Worm (Caenorhabditis elegans) whole organism, L1 larva: ENCODE results near the gene mltn-3.

ENCODE experiments used
- C04F5.9 ChIP-seq: sonication (generic microtip); optimal IDR thresholded peaks from 2 replicates; lab custom pipeline; 2016; ENCODE audit warnings: missing genetic modification characterization, missing compliant biosample characterization
- C16A3.4 ChIP-seq: fragments of 150-350 bp; optimal IDR thresholded peaks from 2 replicates; lab custom pipeline; 2014; ENCODE audit warnings: missing biosample characterization, missing genetic modification characterization
- C34B4.2 ChIP-seq: sonication (generic microtip); optimal IDR thresholded peaks from 2 replicates; lab custom pipeline; 2017; ENCODE audit warnings: mild to moderate bottlenecking, missing genetic modification characterization, missing compliant biosample characterization
- Y116A8C.19 ChIP-seq: sonication (generic microtip); optimal IDR thresholded peaks from 2 replicates; lab custom pipeline; 2016; ENCODE audit warnings: missing compliant biosample characterization, missing genetic modification characterization, borderline replicate concordance
- alr-1 ChIP-seq: fragments of 200-800 bp; sonication (Bioruptor generic); optimal IDR thresholded peaks from 2 replicates; lab custom pipeline; 2018; ENCODE audit warnings: borderline replicate concordance, mild to moderate bottlenecking, missing genetic modification characterization, missing compliant biosample characterization
- aly-2 ChIP-seq: fragments of 150-350 bp; optimal IDR thresholded peaks from 2 replicates; lab custom pipeline; 2014; ENCODE audit warnings: missing biosample characterization, missing genetic modification characterization
- ama-1 ChIP-seq: fragments of 150-350 bp; optimal IDR thresholded peaks from 2 replicates; lab custom pipeline; 2014
- ceh-63 ChIP-seq: fragments of 200-800 bp; sonication (Bioruptor generic); optimal IDR thresholded peaks from 2 replicates; lab custom pipeline; 2018; ENCODE audit warnings: mild to moderate bottlenecking, missing genetic modification characterization, missing compliant biosample characterization
- ceh-8 ChIP-seq: fragments of 200-800 bp; sonication (Bioruptor generic); optimal IDR thresholded peaks from 2 replicates; lab custom pipeline; 2018; ENCODE audit warnings: mild to moderate bottlenecking, missing genetic modification characterization, moderate library complexity, missing compliant biosample characterization
- ceh-88 ChIP-seq: fragments of 200-800 bp; sonication (Bioruptor generic); IDR thresholded peaks from 2 replicates; pipeline ENCODE4 v1.3.6; 2022; ENCODE audit warnings: missing genetic modification characterization, missing compliant biosample characterization
- ceh-90 ChIP-seq: sonication (generic microtip); optimal IDR thresholded peaks from 2 replicates; lab custom pipeline; 2016; ENCODE audit warnings: missing genetic modification characterization, missing compliant biosample characterization
- dsc-1 ChIP-seq: sonication (generic microtip); optimal IDR thresholded peaks from 2 replicates; lab custom pipeline; 2016; ENCODE audit warnings: mild to moderate bottlenecking, missing genetic modification characterization, missing compliant biosample characterization
- efl-1 ChIP-seq, 4 experiments: fragments of 150-350 bp; optimal IDR thresholded peaks in 3 of 4; peaks in 1 of 4; 1 replicate in 1 of 4; 2 replicates in 3 of 4; lab custom pipeline; 2014; ENCODE audit warnings: missing biosample characterization in 2 of 4, missing genetic modification characterization in 2 of 4, missing genetic modification reagents in 2 of 4
- efl-3 ChIP-seq: fragments of 200-800 bp; sonication (Bioruptor generic); optimal IDR thresholded peaks from 2 replicates; lab custom pipeline; 2018; ENCODE audit warnings: mild to moderate bottlenecking, missing genetic modification characterization, missing compliant biosample characterization
- egl-13 ChIP-seq: sonication (generic microtip); optimal IDR thresholded peaks from 2 replicates; lab custom pipeline; 2016; ENCODE audit warnings: missing genotype, missing genetic modification reagents, missing genetic modification characterization, missing compliant biosample characterization
- elt-3 ChIP-seq, 6 experiments: fragments of 150-350 bp in 1 of 6; sonication (generic microtip); optimal IDR thresholded peaks; 2 replicates each; lab custom pipeline; 2017 to 2018; ENCODE audit warnings: missing biosample characterization in 6 of 6, missing genetic modification characterization in 6 of 6, inconsistent platforms in 1 of 6
- ets-5 ChIP-seq: fragments of 200-800 bp; sonication (Bioruptor generic); IDR thresholded peaks from 2 replicates; pipeline ENCODE4 v1.3.6; 2022; ENCODE audit warnings: missing genetic modification characterization, missing compliant biosample characterization
- fkh-10 ChIP-seq: sonication (generic microtip); optimal IDR thresholded peaks from 2 replicates; lab custom pipeline; 2017; ENCODE audit warnings: missing biosample characterization, missing genetic modification reagents, missing genetic modification characterization
- fkh-8 ChIP-seq: sonication (generic microtip); optimal IDR thresholded peaks from 2 replicates; lab custom pipeline; 2016; ENCODE audit warnings: mild to moderate bottlenecking, missing genetic modification characterization, missing compliant biosample characterization
- irx-1 ChIP-seq: sonication (generic microtip); optimal IDR thresholded peaks from 2 replicates; lab custom pipeline; 2016; ENCODE audit warnings: missing genetic modification characterization, missing compliant biosample characterization
- isw-1 ChIP-seq: fragments of 200-800 bp; sonication (Bioruptor generic); IDR thresholded peaks from 2 replicates; pipeline ENCODE4 v1.3.6; 2022; ENCODE audit warnings: missing genetic modification characterization, missing compliant biosample characterization
- jun-1 ChIP-seq: fragments of 150-350 bp; optimal IDR thresholded peaks from 2 replicates; lab custom pipeline; 2014; ENCODE audit warnings: missing biosample characterization, missing genetic modification reagents, missing genetic modification characterization
- lin-35 ChIP-seq, 2 experiments: fragments of 150-350 bp; optimal IDR thresholded peaks; 2 replicates each; lab custom pipeline; 2014; ENCODE audit warnings: missing biosample characterization in 2 of 2, missing genetic modification characterization in 2 of 2, missing genetic modification reagents in 2 of 2
- lir-3 ChIP-seq: sonication (generic microtip); optimal IDR thresholded peaks from 2 replicates; lab custom pipeline; 2016; ENCODE audit warnings: mild to moderate bottlenecking, missing genetic modification characterization, moderate library complexity, missing compliant biosample characterization; ENCODE audit not compliant: poor library complexity
- mab-9 ChIP-seq: fragments of 200-800 bp; sonication (Bioruptor generic); IDR thresholded peaks from 2 replicates; pipeline ENCODE4 v1.3.6; 2022; ENCODE audit warnings: missing genetic modification reagents, missing genetic modification characterization, missing compliant biosample characterization
- mep-1 ChIP-seq: fragments of 150-350 bp; optimal IDR thresholded peaks from 2 replicates; lab custom pipeline; 2014; ENCODE audit warnings: missing biosample characterization, missing genetic modification characterization
- nhr-11 ChIP-seq: fragments of 150-350 bp; optimal IDR thresholded peaks from 2 replicates; lab custom pipeline; 2014; ENCODE audit warnings: missing biosample characterization, missing genetic modification characterization
- nhr-12 ChIP-seq: sonication (generic microtip); optimal IDR thresholded peaks from 2 replicates; lab custom pipeline; 2017; ENCODE audit warnings: missing biosample characterization, missing genetic modification characterization
- nhr-47 ChIP-seq: sonication (generic microtip); optimal IDR thresholded peaks from 2 replicates; lab custom pipeline; 2016; ENCODE audit warnings: mild to moderate bottlenecking, missing genetic modification characterization, moderate library complexity, missing compliant biosample characterization
- nhr-76 ChIP-seq: sonication (generic microtip); optimal IDR thresholded peaks from 2 replicates; lab custom pipeline; 2017; ENCODE audit warnings: missing biosample characterization, missing genetic modification characterization
- nhr-77 ChIP-seq: fragments of 150-350 bp; optimal IDR thresholded peaks from 2 replicates; lab custom pipeline; 2014; ENCODE audit warnings: missing biosample characterization, missing genetic modification characterization
- nhr-84 ChIP-seq: sonication (generic microtip); optimal IDR thresholded peaks from 2 replicates; lab custom pipeline; 2017; ENCODE audit warnings: missing biosample characterization, missing genetic modification characterization
- nhr-85 ChIP-seq: sonication (generic microtip); peaks from one replicate; lab custom pipeline; 2016; ENCODE audit warnings: missing genetic modification characterization, inconsistent platforms, missing compliant biosample characterization
- nhr-90 ChIP-seq: sonication (generic microtip); optimal IDR thresholded peaks from 2 replicates; lab custom pipeline; 2016; ENCODE audit warnings: mild to moderate bottlenecking, missing genetic modification characterization, missing compliant biosample characterization; ENCODE audit not compliant: poor library complexity
- pax-3 ChIP-seq: fragments of 200-800 bp; sonication (Bioruptor generic); optimal IDR thresholded peaks from 2 replicates; lab custom pipeline; 2018; ENCODE audit warnings: mild to moderate bottlenecking, missing genetic modification characterization, moderate library complexity, missing compliant biosample characterization
- pqm-1 ChIP-seq: sonication (generic microtip); optimal IDR thresholded peaks from 3 replicates; lab custom pipeline; 2017; ENCODE audit warnings: missing biosample characterization, missing genetic modification characterization
- skn-1 ChIP-seq: fragments of 150-350 bp; optimal IDR thresholded peaks from 2 replicates; lab custom pipeline; 2014; ENCODE audit warnings: missing biosample characterization, missing genetic modification characterization
- snu-23 ChIP-seq: sonication (generic microtip); optimal IDR thresholded peaks from 2 replicates; lab custom pipeline; 2016; ENCODE audit warnings: missing genetic modification characterization, missing compliant biosample characterization
- sox-4 ChIP-seq: sonication (generic microtip); optimal IDR thresholded peaks from 2 replicates; lab custom pipeline; 2016; ENCODE audit warnings: missing genetic modification characterization, missing compliant biosample characterization
- sptf-1 ChIP-seq: fragments of 150-350 bp; optimal IDR thresholded peaks from 2 replicates; lab custom pipeline; 2014; ENCODE audit warnings: missing biosample characterization, missing genetic modification characterization
- sup-37 ChIP-seq: fragments of 200-800 bp; sonication (Bioruptor generic); optimal IDR thresholded peaks from 2 replicates; lab custom pipeline; 2018; ENCODE audit warnings: mild to moderate bottlenecking, missing genetic modification characterization, missing compliant biosample characterization
- tlp-1 ChIP-seq: fragments of 150-350 bp; optimal IDR thresholded peaks from 2 replicates; lab custom pipeline; 2014; ENCODE audit warnings: missing biosample characterization, missing genetic modification characterization
- unc-62 ChIP-seq: fragments of 150-350 bp; optimal IDR thresholded peaks from 2 replicates; lab custom pipeline; 2014; ENCODE audit warnings: missing biosample characterization, missing genetic modification reagents, missing genetic modification characterization
- unc-86 ChIP-seq: sonication (generic microtip); optimal IDR thresholded peaks from 2 replicates; lab custom pipeline; 2016; ENCODE audit warnings: missing genetic modification characterization, missing compliant biosample characterization
- unc-98 ChIP-seq: fragments of 200-800 bp; sonication (Bioruptor generic); IDR thresholded peaks from 2 replicates; pipeline ENCODE4 v1.3.6; 2022; ENCODE audit warnings: missing genetic modification characterization, missing compliant biosample characterization
- vab-15 ChIP-seq: sonication (generic microtip); optimal IDR thresholded peaks from 2 replicates; lab custom pipeline; 2017; ENCODE audit warnings: missing genotype, mild to moderate bottlenecking, missing genetic modification characterization, missing compliant biosample characterization
- xbp-1 ChIP-seq: sonication (generic microtip); optimal IDR thresholded peaks from 2 replicates; lab custom pipeline; 2016; ENCODE audit warnings: missing genetic modification characterization, missing compliant biosample characterization
- zag-1 ChIP-seq: fragments of 150-350 bp; optimal IDR thresholded peaks from 2 replicates; lab custom pipeline; 2014; ENCODE audit warnings: missing biosample characterization, missing genetic modification characterization
- ztf-11 ChIP-seq, 2 experiments: sonication (generic microtip); optimal IDR thresholded peaks; 2 replicates each; lab custom pipeline; 2016 to 2017; ENCODE audit warnings: missing genetic modification characterization in 2 of 2, missing biosample characterization in 1 of 2, missing compliant biosample characterization in 1 of 2

The mltn-3 gene

DNA sequence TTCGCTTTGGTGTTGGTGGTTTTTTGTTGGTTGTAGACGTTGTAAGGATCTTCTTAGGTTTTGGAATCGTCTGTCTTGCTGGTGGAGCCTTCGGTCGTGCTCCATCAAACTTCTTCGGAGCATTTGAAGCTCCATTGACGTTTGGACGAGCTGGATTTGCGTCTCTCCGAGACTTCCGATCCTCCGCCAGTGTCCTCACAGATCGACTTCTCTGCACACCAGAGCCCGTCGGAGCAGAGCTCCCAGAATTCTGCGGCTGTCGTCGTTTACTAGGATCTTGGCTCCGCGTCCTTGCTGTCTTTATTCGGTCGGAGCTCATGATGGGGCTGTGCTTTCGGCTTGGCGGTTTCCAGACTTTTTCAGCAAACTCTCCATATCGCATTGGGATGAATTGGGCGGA, 45.4 kb downstream of the mltn-3 start:
- peak; percentile 14 for TF ChIP-seq nhr-85 (tag; lab: Kevin White, UChicago)
- no peak for TF ChIP-seq unc-86 (tag; lab: Kevin White, UChicago)

ce11 chrII:13962319-13962718, 46.2 kb downstream of the mltn-3 start, which contains the start of gene rpi-1:
TSS of gene rpi-1 (minus strand) at chrII:13962419.
- TF ChIP-seq nhr-12 (tag; lab: Kevin White, UChicago): no peak
- TF ChIP-seq unc-62: no peak
- TF ChIP-seq mab-9 (GFP tag; lab: Robert Waterston, UW): no peak
- no peak for TF ChIP-seq xbp-1 (tag; lab: Kevin White, UChicago)
- no peak for TF ChIP-seq unc-98 (GFP tag; lab: Robert Waterston, UW)
- TF ChIP-seq Y116A8C.19 (tag; lab: Kevin White, UChicago): no peak
- TF ChIP-seq sox-4 (tag; lab: Kevin White, UChicago): no peak
- TF ChIP-seq fkh-10 (GFP tag; lab: Kevin White, UChicago): no peak
- no peak for TF ChIP-seq ama-1 (lab: Kevin White, UChicago)
- TF ChIP-seq egl-13 (tag; lab: Kevin White, UChicago): no peak
- TF ChIP-seq tlp-1 (tag; lab: Kevin White, UChicago): no peak
- TF ChIP-seq ceh-88 (GFP tag; lab: Robert Waterston, UW): no peak
- no peak for TF ChIP-seq zag-1
- TF ChIP-seq elt-3 (tag; optimal IDR thresholded peaks at IDR 0.05; lab: Kevin White, UChicago): no peak
- no peak for TF ChIP-seq ceh-63
- TF ChIP-seq isw-1: no peak
- TF ChIP-seq nhr-77 (tag; lab: Kevin White, UChicago): no peak
- no peak for TF ChIP-seq efl-1 (optimal IDR thresholded peaks at IDR 0.05; lab: Kevin White, UChicago)
- no peak for TF ChIP-seq efl-1 (GFP tag; optimal IDR thresholded peaks at IDR 0.05 in 1 of 2; lab: Kevin White, UChicago)
- TF ChIP-seq irx-1 (tag; lab: Kevin White, UChicago): no peak
- TF ChIP-seq, all 84 proteins: peak for 0

DNA sequence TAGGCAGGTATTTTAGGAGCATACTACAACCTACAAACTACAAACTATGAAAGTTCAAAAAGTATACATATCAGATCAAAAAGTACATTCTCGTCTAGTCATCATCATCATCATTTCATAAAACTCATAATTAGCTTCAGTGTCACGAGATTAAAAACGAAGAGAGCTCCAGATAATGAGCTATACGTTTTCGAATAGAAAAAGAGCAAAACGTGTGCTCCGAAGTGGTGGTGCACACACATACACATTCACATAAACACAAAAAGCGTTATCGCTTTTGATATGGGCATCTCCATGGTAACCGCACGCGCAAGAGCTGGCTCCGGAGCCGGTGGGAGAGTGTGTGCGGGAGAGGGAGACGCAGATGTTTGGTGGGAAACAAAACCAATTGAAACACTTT, 48.2 kb downstream of the mltn-3 start:
- TF ChIP-seq ztf-11 (tag; optimal IDR thresholded peaks at IDR 0.05; lab: Kevin White, UChicago): no peak
- TF ChIP-seq sptf-1: no peak
- TF ChIP-seq skn-1 (tag; lab: Kevin White, UChicago): no peak
- no peak for TF ChIP-seq pqm-1 (tag; lab: Kevin White, UChicago)
- no peak for TF ChIP-seq nhr-85 (tag; lab: Kevin White, UChicago)
- TF ChIP-seq pax-3 (tag; lab: Kevin White, UChicago): no peak
- TF ChIP-seq ets-5 (GFP tag; lab: Robert Waterston, UW): no peak
- peak; percentile 67 for TF ChIP-seq dsc-1
- no peak for TF ChIP-seq efl-1 (optimal IDR thresholded peaks at IDR 0.05; lab: Kevin White, UChicago)
- no peak for TF ChIP-seq efl-1 (GFP tag; optimal IDR thresholded peaks at IDR 0.05 in 1 of 2; lab: Kevin White, UChicago)
- no peak for TF ChIP-seq ceh-88 (GFP tag; lab: Robert Waterston, UW)
- TF ChIP-seq ceh-63: no peak
- TF ChIP-seq nhr-90 (tag; lab: Kevin White, UChicago): no peak
- no peak for TF ChIP-seq irx-1 (tag; lab: Kevin White, UChicago)
- no peak for TF ChIP-seq ceh-90
- no peak for TF ChIP-seq nhr-84 (tag; lab: Kevin White, UChicago)
- peak; percentile 17 for TF ChIP-seq ceh-8
- no peak for TF ChIP-seq nhr-12 (tag; lab: Kevin White, UChicago)
- TF ChIP-seq vab-15 (tag; lab: Kevin White, UChicago): no peak
- no peak for TF ChIP-seq sox-4 (tag; lab: Kevin White, UChicago)
- no peak for TF ChIP-seq nhr-11 (tag; lab: Kevin White, UChicago)
- TF ChIP-seq jun-1 (tag; lab: Kevin White, UChicago): peak; percentile 12
- no peak for TF ChIP-seq lin-35 (GFP tag; optimal IDR thresholded peaks at IDR 0.05; lab: Kevin White, UChicago)
- no peak for TF ChIP-seq C34B4.2 (tag; lab: Kevin White, UChicago)
- TF ChIP-seq mep-1 (tag; lab: Kevin White, UChicago): no peak
- no peak for TF ChIP-seq efl-3 (GFP tag; lab: Kevin White, UChicago)
- TF ChIP-seq lir-3 (tag; lab: Kevin White, UChicago): no peak
- no peak for TF ChIP-seq C16A3.4
- no peak for TF ChIP-seq ama-1 (lab: Kevin White, UChicago)
- no peak for TF ChIP-seq alr-1
- TF ChIP-seq C04F5.9: no peak
- no peak for TF ChIP-seq snu-23 (GFP tag; lab: Kevin White, UChicago)
- no peak for TF ChIP-seq tlp-1 (tag; lab: Kevin White, UChicago)
- TF ChIP-seq nhr-47 (tag; lab: Kevin White, UChicago): peak; percentile 26
- TF ChIP-seq nhr-76: no peak
- peak; percentile 87 for TF ChIP-seq fkh-8 (tag; lab: Kevin White, UChicago)
- TF ChIP-seq aly-2 (tag; lab: Kevin White, UChicago): no peak
- TF ChIP-seq sup-37 (GFP tag; lab: Kevin White, UChicago): no peak
